Fruit fly (Drosophila melanogaster): Measurements from ENCODE around the gene ATPsynD.

DNA sequence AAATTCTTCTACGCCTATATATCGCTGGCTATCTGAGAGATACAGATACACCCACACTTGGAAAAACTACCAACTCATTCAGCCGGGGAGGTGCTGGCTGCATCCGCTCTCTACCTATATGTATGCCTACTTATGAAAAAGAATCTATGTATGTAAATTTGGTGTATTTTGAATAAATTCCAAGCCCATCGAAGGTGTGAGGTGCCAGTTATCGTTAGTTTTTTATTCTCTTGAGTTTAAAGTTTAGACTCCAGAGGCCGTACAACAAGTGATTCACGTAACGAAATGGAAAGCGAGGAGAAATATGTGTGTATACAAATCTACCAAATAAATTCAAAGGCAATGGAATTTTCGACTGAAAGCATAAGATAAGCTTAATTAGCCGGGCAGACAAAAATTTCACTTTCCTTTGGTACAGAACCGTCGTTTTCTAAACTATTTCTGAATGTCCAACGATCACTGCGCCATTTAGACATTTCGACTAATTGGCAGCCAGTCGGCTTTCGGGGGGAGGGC lies 3.0 kb upstream of the ATPsynD start:
- TF ChIP-seq toe (GFP tag; optimal IDR thresholded peaks at IDR 0.05), result no peak
- TF ChIP-seq Clk (GFP tag; optimal IDR thresholded peaks at IDR 0.05), result no peak
